Fruit fly (Drosophila melanogaster): ENCODE results near the gene CG32204.

CG32204 gene

dm6 chr3L:18993578-18994255, 47.9 kb upstream of the CG32204 start (continued):
- TF ChIP-seq hkb (optimal IDR thresholded peaks at IDR 0.05), result no peak
- 0 out of 2 replicates have a peak, but pooled peaks have one; percentile 28 for TF ChIP-seq hkb (GFP tag; IDR thresholded peaks at IDR 0.05)
- TF ChIP-seq slbo (GFP tag; IDR thresholded peaks at IDR 0.05), result 0 out of 2 replicates have a peak, but pooled peaks have one; percentile 18
- no peak for TF ChIP-seq CG9817 (tag; optimal IDR thresholded peaks at IDR 0.05)
- no peak for TF ChIP-seq CG4820 (GFP tag; optimal IDR thresholded peaks at IDR 0.05)
- TF ChIP-seq CG8290 (GFP tag; optimal IDR thresholded peaks at IDR 0.05), result no peak
- TF ChIP-seq CG8290 (tag; optimal IDR thresholded peaks at IDR 0.05), result no peak
- TF ChIP-seq stc (GFP tag; IDR thresholded peaks at IDR 0.05), result 0 out of 2 replicates have a peak, but pooled peaks have one; percentile 29
- peak in 1 of 2 experiments; percentile 73 for TF ChIP-seq Pdp1 (GFP tag; optimal IDR thresholded peaks at IDR 0.05)
- no peak for TF ChIP-seq CG2120 (GFP tag; optimal IDR thresholded peaks at IDR 0.05)
- TF ChIP-seq CG13424 (tag; optimal IDR thresholded peaks at IDR 0.05), result no peak
- TF ChIP-seq CG15269 (tag; optimal IDR thresholded peaks at IDR 0.05), result no peak
- TF ChIP-seq CG34224 (GFP tag; IDR thresholded peaks at IDR 0.05; ENCODE audit: partially characterized antibody), result peak; percentile 28; the same call in 1 of the 3 replicates
- no peak for TF ChIP-seq Hand (GFP tag; optimal IDR thresholded peaks at IDR 0.05)
- TF ChIP-seq cwo (GFP tag; optimal IDR thresholded peaks at IDR 0.05), result peak; percentile 74
- TF ChIP-seq Hr78 (GFP tag; optimal IDR thresholded peaks at IDR 0.05), result no peak
- TF ChIP-seq Hr39 (optimal IDR thresholded peaks at IDR 0.05), result no peak
- TF ChIP-seq chn (GFP tag; optimal IDR thresholded peaks at IDR 0.05), result no peak
- TF ChIP-seq oc (tag; optimal IDR thresholded peaks at IDR 0.05), result no peak
- no peak for TF ChIP-seq HLH3B (GFP tag; IDR thresholded peaks at IDR 0.05)
- no peak for TF ChIP-seq CG7556 (GFP tag; optimal IDR thresholded peaks at IDR 0.05)
- no peak for TF ChIP-seq CG11695 (GFP tag; IDR thresholded peaks at IDR 0.05)

dm6 chr3L:18992820-18993219, 47.0 kb upstream of the CG32204 start:
- TF ChIP-seq scrt (GFP tag; optimal IDR thresholded peaks at IDR 0.05), result no peak
- TF ChIP-seq CG12659 (GFP tag; optimal IDR thresholded peaks at IDR 0.05), result no peak
- no peak for TF ChIP-seq CG6683 (GFP tag; optimal IDR thresholded peaks at IDR 0.05)
- TF ChIP-seq gro (GFP tag; optimal IDR thresholded peaks at IDR 0.05), result no peak
- TF ChIP-seq Tbp (GFP tag; optimal IDR thresholded peaks at IDR 0.05), result peak; percentile 60
- TF ChIP-seq z (GFP tag; IDR thresholded peaks at IDR 0.05), result no peak
- no peak for TF ChIP-seq HLH4C (GFP tag; IDR thresholded peaks at IDR 0.05; ENCODE audit: partially characterized antibody)
- TF ChIP-seq sug (tag; optimal IDR thresholded peaks at IDR 0.05), result peak; percentile 83
- TF ChIP-seq tio (GFP tag; optimal IDR thresholded peaks at IDR 0.05), result no peak
- no peak for TF ChIP-seq Atf6 (GFP tag; IDR thresholded peaks at IDR 0.05)
- peak; percentile 43 for TF ChIP-seq crol (GFP tag; IDR thresholded peaks at IDR 0.05)
- TF ChIP-seq Antp (GFP tag; optimal IDR thresholded peaks at IDR 0.05), result no peak
- no peak for TF ChIP-seq toy (GFP tag; IDR thresholded peaks at IDR 0.05)
- TF ChIP-seq CG30403 (GFP tag; optimal IDR thresholded peaks at IDR 0.05), result no peak
- peak; percentile 6 for TF ChIP-seq CG10543 (GFP tag; optimal IDR thresholded peaks at IDR 0.05)
- TF ChIP-seq CG2678 (tag; optimal IDR thresholded peaks at IDR 0.05), result peak; percentile 48
- no peak for TF ChIP-seq Blimp-1 (GFP tag; optimal IDR thresholded peaks at IDR 0.05)
- TF ChIP-seq maf-S (GFP tag; optimal IDR thresholded peaks at IDR 0.05), result no peak
- TF ChIP-seq CG10274 (GFP tag; optimal IDR thresholded peaks at IDR 0.05), result no peak
- TF ChIP-seq CG5953 (GFP tag; IDR thresholded peaks at IDR 0.05), result no peak
- TF ChIP-seq Dip3 (GFP tag; optimal IDR thresholded peaks at IDR 0.05), result no peak
- TF ChIP-seq cwo (GFP tag; optimal IDR thresholded peaks at IDR 0.05), result peak; percentile 99
- no peak for TF ChIP-seq CG10431 (GFP tag; optimal IDR thresholded peaks at IDR 0.05)
- TF ChIP-seq CG16813 (GFP tag; IDR thresholded peaks at IDR 0.05; ENCODE audit: partially characterized antibody), result no peak
- no peak for TF ChIP-seq CG6689 (GFP tag; IDR thresholded peaks at IDR 0.05)
- no peak for TF ChIP-seq CG7963 (GFP tag; IDR thresholded peaks at IDR 0.05; ENCODE audit: partially characterized antibody)
- no peak for TF ChIP-seq inv (GFP tag; IDR thresholded peaks at IDR 0.05; ENCODE audit: partially characterized antibody)
- no peak for TF ChIP-seq CG10959 (GFP tag; IDR thresholded peaks at IDR 0.05)
- no peak for TF ChIP-seq da (GFP tag; optimal IDR thresholded peaks at IDR 0.05)
- no peak for TF ChIP-seq tx (GFP tag; optimal IDR thresholded peaks at IDR 0.05)

Measured in whole organism, embryonic.